Fruit fly (Drosophila melanogaster) whole organism, embryonic: Measurements from ENCODE around the gene MED27.

Experiments used
- CG10209 ChIP-seq: fragments of 200-800 bp; sonication (Bioruptor generic); optimal IDR thresholded peaks from 3 replicates; lab custom pipeline; 2017; ENCODE audit warnings: missing biosample characterization, mild to moderate bottlenecking, missing genetic modification characterization, missing genetic modification reagents
- CG10959 ChIP-seq: fragments of 200-800 bp; sonication (Bioruptor generic); IDR thresholded peaks from 2 replicates; pipeline ENCODE4 v1.3.6; 2022; ENCODE audit warnings: missing biosample characterization, missing genetic modification characterization
- CG12391 ChIP-seq: fragments of 200-800 bp; sonication (Bioruptor generic); optimal IDR thresholded peaks from 3 replicates; lab custom pipeline; 2018; ENCODE audit warnings: missing biosample characterization, mild to moderate bottlenecking, missing genetic modification characterization, moderate library complexity
- CG15073 ChIP-seq: fragments of 200-800 bp; sonication (Bioruptor generic); optimal IDR thresholded peaks from 2 replicates; lab custom pipeline; 2016; ENCODE audit warnings: missing biosample characterization, missing genetic modification characterization
- CG16779 ChIP-seq: fragments of 200-800 bp; sonication (Bioruptor generic); IDR thresholded peaks from 2 replicates; pipeline ENCODE4 v1.3.6; 2022; ENCODE audit warnings: missing biosample characterization, missing genetic modification characterization
- CG16863 ChIP-seq: fragments of 200-800 bp; sonication (Bioruptor generic); optimal IDR thresholded peaks from 3 replicates; lab custom pipeline; 2016; ENCODE audit warnings: missing biosample characterization, missing genetic modification characterization
- CG17361 ChIP-seq: fragments of 200-800 bp; sonication (Bioruptor generic); IDR thresholded peaks from 3 replicates; pipeline ENCODE4 v1.3.6; 2022; ENCODE audit warnings: missing biosample characterization, missing genetic modification characterization
- CG18262 ChIP-seq: fragments of 200-800 bp; optimal IDR thresholded peaks from 3 replicates; lab custom pipeline; 2019; ENCODE audit warnings: missing biosample characterization, mild to moderate bottlenecking, missing genetic modification characterization, moderate library complexity
- CG18619 ChIP-seq: fragments of 200-800 bp; sonication (Bioruptor generic); optimal IDR thresholded peaks from 3 replicates; lab custom pipeline; 2017; ENCODE audit warnings: missing biosample characterization, mild to moderate bottlenecking, missing genetic modification characterization
- CG30403 ChIP-seq: fragments of 200-800 bp; sonication (Bioruptor generic); optimal IDR thresholded peaks from 3 replicates; lab custom pipeline; 2016; ENCODE audit warnings: missing biosample characterization, missing genetic modification characterization
- CG30431 ChIP-seq: fragments of 200-800 bp; sonication (Bioruptor generic); optimal IDR thresholded peaks from 2 replicates; lab custom pipeline; 2017; ENCODE audit warnings: missing biosample characterization, missing genetic modification characterization
- CG31365 ChIP-seq: fragments of 200-800 bp; sonication (Bioruptor generic); optimal IDR thresholded peaks from 2 replicates; lab custom pipeline; 2018; ENCODE audit warnings: missing biosample characterization, mild to moderate bottlenecking, missing genetic modification characterization
- CG4820 ChIP-seq: fragments of 200-800 bp; sonication (Bioruptor generic); optimal IDR thresholded peaks from 3 replicates; lab custom pipeline; 2016; ENCODE audit warnings: missing biosample characterization, missing genetic modification characterization
- CG6175 ChIP-seq: fragments of 200-800 bp; sonication (Bioruptor generic); IDR thresholded peaks from 3 replicates; pipeline ENCODE4 v1.3.6; 2022; ENCODE audit warnings: missing biosample characterization, missing genetic modification characterization
- CG6813 ChIP-seq: fragments of 200-800 bp; sonication (Bioruptor generic); optimal IDR thresholded peaks from 2 replicates; lab custom pipeline; 2017; ENCODE audit warnings: missing biosample characterization, missing genetic modification characterization, mild to moderate bottlenecking, moderate library complexity, missing genetic modification reagents
- CG7556 ChIP-seq: fragments of 200-800 bp; sonication (Bioruptor generic); optimal IDR thresholded peaks from 2 replicates; lab custom pipeline; 2017; ENCODE audit warnings: missing biosample characterization, mild to moderate bottlenecking, missing genetic modification characterization
- CG9727 ChIP-seq: fragments of 200-800 bp; sonication (Bioruptor generic); optimal IDR thresholded peaks from 3 replicates; lab custom pipeline; 2017; ENCODE audit warnings: missing biosample characterization, mild to moderate bottlenecking, missing genetic modification characterization
- CkIIα-i1 ChIP-seq: fragments of 200-800 bp; sonication (Bioruptor generic); IDR thresholded peaks from 2 replicates; pipeline ENCODE4 v1.3.6; 2022; ENCODE audit warnings: missing biosample characterization, missing genetic modification characterization
- Drgx ChIP-seq: fragments of 200-800 bp; sonication (Bioruptor generic); IDR thresholded peaks from 2 replicates; pipeline ENCODE4 v1.3.6; 2022; ENCODE audit warnings: missing biosample characterization, missing genetic modification characterization
- E2f1 ChIP-seq: fragments of 200-800 bp; sonication (Bioruptor generic); IDR thresholded peaks from 2 replicates; pipeline ENCODE4 v1.3.6; 2022; ENCODE audit warnings: missing biosample characterization, missing genetic modification characterization
- Ets65A ChIP-seq: fragments of 200-800 bp; sonication (Bioruptor generic); peaks from one replicate; lab custom pipeline; 2016; ENCODE audit warnings: missing biosample characterization, missing genetic modification characterization
- H15 ChIP-seq: fragments of 200-800 bp; sonication (Bioruptor generic); IDR thresholded peaks from 3 replicates; pipeline ENCODE4 v1.3.6; 2022; ENCODE audit warnings: missing biosample characterization, missing genetic modification characterization
- HLH4C ChIP-seq: fragments of 200-800 bp; sonication (Bioruptor generic); IDR thresholded peaks from 3 replicates; pipeline ENCODE4 v1.3.6; 2022; ENCODE audit warnings: missing biosample characterization, missing genetic modification characterization; ENCODE audit not compliant: partially characterized antibody
- Med ChIP-seq: fragments of 200-800 bp; sonication (Bioruptor generic); peaks from one replicate; lab custom pipeline; 2016; ENCODE audit warnings: missing biosample characterization, missing genetic modification characterization, mild to moderate bottlenecking, inconsistent platforms, moderate library complexity
- Nf-YB ChIP-seq: fragments of 200-800 bp; sonication (Bioruptor generic); optimal IDR thresholded peaks from 3 replicates; lab custom pipeline; 2019; ENCODE audit warnings: missing biosample characterization, mild to moderate bottlenecking, missing genetic modification characterization, moderate library complexity
- Optix ChIP-seq: fragments of 200-800 bp; sonication (Bioruptor generic); IDR thresholded peaks from 3 replicates; pipeline ENCODE4 v1.3.6; 2022; ENCODE audit warnings: missing biosample characterization, missing genetic modification characterization
- Sox100B ChIP-seq: fragments of 200-800 bp; sonication (Bioruptor generic); optimal IDR thresholded peaks from 3 replicates; lab custom pipeline; 2018; ENCODE audit warnings: missing biosample characterization, mild to moderate bottlenecking, missing genetic modification characterization
- Tbp ChIP-seq: fragments of >200 bp; optimal IDR thresholded peaks from 2 replicates; lab custom pipeline; 2018; ENCODE audit warnings: missing biosample characterization, missing genetic modification characterization
- ac ChIP-seq: fragments of 200-800 bp; sonication (Bioruptor generic); optimal IDR thresholded peaks from 3 replicates; lab custom pipeline; 2017; ENCODE audit warnings: missing biosample characterization, mild to moderate bottlenecking, missing genetic modification characterization
- ara ChIP-seq: fragments of 200-800 bp; sonication (Bioruptor generic); IDR thresholded peaks from 2 replicates; pipeline ENCODE4 v1.3.6; 2022; ENCODE audit warnings: missing biosample characterization, missing genetic modification characterization
- cg ChIP-seq: fragments of 200-800 bp; sonication (Bioruptor generic); optimal IDR thresholded peaks from 3 replicates; lab custom pipeline; 2019; ENCODE audit warnings: missing biosample characterization, mild to moderate bottlenecking, missing genetic modification characterization, moderate library complexity
- crc ChIP-seq: fragments of 200-800 bp; sonication (Bioruptor generic); optimal IDR thresholded peaks from 2 replicates; lab custom pipeline; 2016; ENCODE audit warnings: missing biosample characterization, missing genetic modification characterization
- en ChIP-seq: fragments of 200-800 bp; sonication (Bioruptor generic); optimal IDR thresholded peaks from 2 replicates; lab custom pipeline; 2016; ENCODE audit warnings: missing biosample characterization, missing genetic modification characterization
- grau ChIP-seq: fragments of 200-800 bp; optimal IDR thresholded peaks from 3 replicates; lab custom pipeline; 2019; ENCODE audit warnings: missing biosample characterization, mild to moderate bottlenecking, missing genetic modification characterization, moderate library complexity
- gro ChIP-seq: fragments of 200-800 bp; sonication (Bioruptor generic); optimal IDR thresholded peaks from 2 replicates; lab custom pipeline; 2016; ENCODE audit warnings: missing biosample characterization, missing genetic modification characterization
- mirr ChIP-seq: fragments of 200-800 bp; sonication (Bioruptor generic); optimal IDR thresholded peaks from 3 replicates; lab custom pipeline; 2018; ENCODE audit warnings: missing biosample characterization, mild to moderate bottlenecking, missing genetic modification characterization
- nau ChIP-seq: fragments of 200-800 bp; sonication (Bioruptor generic); optimal IDR thresholded peaks from 3 replicates; lab custom pipeline; 2017; ENCODE audit warnings: missing biosample characterization, mild to moderate bottlenecking, missing genetic modification characterization, missing genetic modification reagents
- nom ChIP-seq: fragments of 200-800 bp; sonication (Bioruptor generic); optimal IDR thresholded peaks from 2 replicates; lab custom pipeline; 2017; ENCODE audit warnings: missing biosample characterization, missing genetic modification characterization, mild to moderate bottlenecking, moderate library complexity, missing genetic modification reagents
- pan ChIP-seq, 4 experiments: fragments of >200 bp in 3 of 4; fragments of 200-800 bp in 1 of 4; sonication (Bioruptor generic) in 1 of 4; optimal IDR thresholded peaks in 3 of 4; IDR thresholded peaks in 1 of 4; 2 replicates each; pipeline versions ENCODE4 v1.3.6 to Lab custom; 2017 to 2022; ENCODE audit warnings: missing biosample characterization in 2 of 4, missing genetic modification characterization in 2 of 4, mixed read lengths in 1 of 4
- prd ChIP-seq, 3 experiments: fragments of >200 bp in 2 of 3; fragments of 200-800 bp in 1 of 3; sonication (Bioruptor generic) in 1 of 3; optimal IDR thresholded peaks in 2 of 3; IDR thresholded peaks in 1 of 3; 2 replicates in 2 of 3; 3 replicates in 1 of 3; pipeline versions ENCODE4 v1.3.6 to Lab custom; 2017 to 2022; ENCODE audit warnings: missing biosample characterization in 1 of 3, missing genetic modification characterization in 1 of 3
- ranshi ChIP-seq: fragments of 200-800 bp; sonication (Bioruptor generic); IDR thresholded peaks from 2 replicates; pipeline ENCODE4 v1.3.6; 2022; ENCODE audit warnings: missing biosample characterization, missing genetic modification characterization
- row ChIP-seq: fragments of 200-800 bp; sonication (Bioruptor generic); IDR thresholded peaks from 3 replicates; pipeline ENCODE4 v1.3.6; 2022; ENCODE audit warnings: missing biosample characterization, missing genetic modification characterization
- sens ChIP-seq: fragments of 200-800 bp; sonication (Bioruptor generic); peaks from one replicate; lab custom pipeline; 2016; ENCODE audit warnings: missing biosample characterization, missing genetic modification characterization
- seq ChIP-seq: fragments of 200-800 bp; sonication (Bioruptor generic); IDR thresholded peaks from 2 replicates; pipeline ENCODE4 v1.3.6; 2022; ENCODE audit warnings: missing biosample characterization, missing genetic modification characterization
- stc ChIP-seq: fragments of 200-800 bp; sonication (Bioruptor generic); IDR thresholded peaks from 2 replicates; pipeline ENCODE4 v1.3.6; 2022; ENCODE audit warnings: missing biosample characterization, missing genetic modification characterization
- tgo ChIP-seq: fragments of 200-800 bp; sonication (Bioruptor generic); IDR thresholded peaks from 3 replicates; pipeline ENCODE4 v1.3.6; 2022; ENCODE audit warnings: missing biosample characterization, missing genetic modification characterization

The MED27 gene

dm6 chr3R:5615484-5615883 lies 39.5 kb upstream of the MED27 start (continued):
- TF ChIP-seq stc (GFP tag; lab: Robert Waterston, UW) (no peak), CG10959 (GFP tag; lab: Robert Waterston, UW) (no peak), CG15073 (GFP tag; lab: Kevin White, UChicago) (no peak), CG16863 (GFP tag; lab: Kevin White, UChicago) (no peak), CG7556 (GFP tag; lab: Kevin White, UChicago) (no peak), ranshi (GFP tag; lab: Robert Waterston, UW) (no peak), Med (GFP tag; lab: Kevin White, UChicago) (peak; percentile 37), CG18262 (tag; lab: Kevin White, UChicago) (no peak), CG6813 (GFP tag; lab: Kevin White, UChicago) (no peak)

- TF ChIP-seq E2f1 (GFP tag; lab: Robert Waterston, UW) (no peak), ara (0 out of 2 replicates have a peak, but pooled peaks have one; percentile 34), row (GFP tag; lab: Robert Waterston, UW) (0 out of 3 replicates have a peak, but pooled peaks have one; percentile 30), grau (tag; lab: Kevin White, UChicago) (peak; percentile 47), sens (peak; percentile 68), en (GFP tag; lab: Kevin White, UChicago) (no peak), Optix (GFP tag; lab: Robert Waterston, UW) (no peak), CG30431 (GFP tag; lab: Kevin White, UChicago) (no peak), CG6175 (GFP tag; lab: Robert Waterston, UW) (0 out of 3 replicates have a peak, but pooled peaks have one; percentile 8), Drgx (GFP tag; lab: Robert Waterston, UW) (peak; percentile 67), prd (optimal IDR thresholded peaks at IDR 0.05; lab: Kevin White, UChicago) (no peak), prd (GFP tag; IDR thresholded peaks at IDR 0.05; lab: Robert Waterston, UW) (peak; percentile 23; the same call in 1 of the 3 replicates), Ets65A (GFP tag; lab: Kevin White, UChicago) (peak; percentile 50), pan (optimal IDR thresholded peaks at IDR 0.05; lab: Kevin White, UChicago) (no peak), pan (GFP tag; optimal IDR thresholded peaks at IDR 0.05 in 1 of 2, IDR thresholded peaks at IDR 0.05 in 1 of 2) (peak in 1 of 2 experiments; percentile 14), gro (GFP tag; lab: Kevin White, UChicago) (no peak), CkIIα-i1 (GFP tag; lab: Robert Waterston, UW) (no peak)
These were observed 36.9 kb upstream of the MED27 start for dm6 chr3R:5617923-5618623.

- TF ChIP-seq mirr (GFP tag; lab: Kevin White, UChicago) (peak; percentile 18), Sox100B (GFP tag; lab: Kevin White, UChicago) (peak; percentile 72), CG17361 (GFP tag; lab: Robert Waterston, UW) (peak; percentile 88), CG18619 (GFP tag; lab: Kevin White, UChicago) (peak; percentile 66), HLH4C (GFP tag; lab: Robert Waterston, UW) (no peak), CG16779 (GFP tag; lab: Robert Waterston, UW) (no peak), nau (GFP tag; lab: Kevin White, UChicago) (no peak), CG4820 (peak; percentile 65), H15 (GFP tag; lab: Robert Waterston, UW) (peak; percentile 24; the same call in 1 of the 3 replicates), seq (GFP tag; lab: Robert Waterston, UW) (no peak), cg (GFP tag; lab: Kevin White, UChicago) (no peak), CG10209 (GFP tag; lab: Kevin White, UChicago) (peak; percentile 63), Tbp (no peak), tgo (GFP tag; lab: Robert Waterston, UW) (peak; percentile 55), nom (GFP tag; lab: Kevin White, UChicago) (no peak), crc (GFP tag; lab: Kevin White, UChicago) (peak; percentile 52), CG12391 (tag; lab: Kevin White, UChicago) (peak; percentile 73), ac (no peak), CG30403 (GFP tag; lab: Kevin White, UChicago) (peak; percentile 75), Nf-YB (GFP tag; lab: Kevin White, UChicago) (peak; percentile 32), CG31365 (no peak), CG9727 (GFP tag; lab: Kevin White, UChicago) (peak; percentile 75)
These were observed 34.5 kb upstream of the MED27 start for dm6 chr3R:5620387-5620956.
